Fruit fly (Drosophila melanogaster): ENCODE results near the gene CG42537.

The CG42537 gene

dm6 chr3R:6423984-6424602, 46.5 kb downstream of the CG42537 start (continued):
- peak; percentile 88 for TF ChIP-seq CG14667 (GFP tag; IDR thresholded peaks at IDR 0.05)
- TF ChIP-seq Camta (GFP tag; optimal IDR thresholded peaks at IDR 0.05) = peak; percentile 88
- TF ChIP-seq gro (GFP tag; optimal IDR thresholded peaks at IDR 0.05) = peak; percentile 96
- peak; percentile 91 for TF ChIP-seq otp (GFP tag; IDR thresholded peaks at IDR 0.05)
- peak; percentile 84; the same call in 1 of the 3 replicates for TF ChIP-seq CG3726 (GFP tag; IDR thresholded peaks at IDR 0.05)
- TF ChIP-seq gfzf (GFP tag; optimal IDR thresholded peaks at IDR 0.05) = no peak
- TF ChIP-seq CG9797 (GFP tag; optimal IDR thresholded peaks at IDR 0.05) = peak; percentile 7
- peak; percentile 87 for TF ChIP-seq kay (GFP tag; optimal IDR thresholded peaks at IDR 0.05)
- TF ChIP-seq CG12769 (tag; optimal IDR thresholded peaks at IDR 0.05) = peak; percentile 98
- peak; percentile 79 for TF ChIP-seq fd64A (GFP tag; optimal IDR thresholded peaks at IDR 0.05)
- TF ChIP-seq CG34224 (GFP tag; IDR thresholded peaks at IDR 0.05; ENCODE audit: partially characterized antibody) = no peak
- TF ChIP-seq CG14965 (GFP tag; optimal IDR thresholded peaks at IDR 0.05; ENCODE audit: borderline replicate concordance) = peak; percentile 66
- TF ChIP-seq CG18599 (GFP tag; optimal IDR thresholded peaks at IDR 0.05) = peak; percentile 97
- no peak for TF ChIP-seq CG3838 (GFP tag; optimal IDR thresholded peaks at IDR 0.05)
- TF ChIP-seq CG3847 (GFP tag; IDR thresholded peaks at IDR 0.05) = peak; percentile 85
- TF ChIP-seq pho (GFP tag; optimal IDR thresholded peaks at IDR 0.05) = peak; percentile 89
- peak; percentile 84 for TF ChIP-seq CG8765 (GFP tag; IDR thresholded peaks at IDR 0.05)
- TF ChIP-seq Atf-2 (GFP tag; optimal IDR thresholded peaks at IDR 0.05) = peak; percentile 89
- TF ChIP-seq trem (tag; optimal IDR thresholded peaks at IDR 0.05) = peak; percentile 83
- TF ChIP-seq amos (GFP tag; IDR thresholded peaks at IDR 0.05; ENCODE audit: partially characterized antibody) = no peak
- peak; percentile 91 for TF ChIP-seq CoRest (tag; optimal IDR thresholded peaks at IDR 0.05)
- peak; percentile 47 for TF ChIP-seq sqz (GFP tag; optimal IDR thresholded peaks at IDR 0.05)
- TF ChIP-seq nmo (GFP tag; optimal IDR thresholded peaks at IDR 0.05) = peak; percentile 89
- TF ChIP-seq CG9437 (GFP tag; optimal IDR thresholded peaks at IDR 0.05) = peak; percentile 76
- peak; percentile 87 for TF ChIP-seq Abd-B (GFP tag; optimal IDR thresholded peaks at IDR 0.05)
- peak; percentile 86 for TF ChIP-seq Atf3 (GFP tag; optimal IDR thresholded peaks at IDR 0.05)
- peak; percentile 78 for TF ChIP-seq CG5953 (GFP tag; IDR thresholded peaks at IDR 0.05)
- TF ChIP-seq lilli (GFP tag; optimal IDR thresholded peaks at IDR 0.05) = peak; percentile 97
- TF ChIP-seq caup (GFP tag; optimal IDR thresholded peaks at IDR 0.05; ENCODE audit: severe bottlenecking) = peak; percentile 90
- TF ChIP-seq ato (GFP tag; IDR thresholded peaks at IDR 0.05; ENCODE audit: partially characterized antibody) = no peak
- TF ChIP-seq Oli (tag; optimal IDR thresholded peaks at IDR 0.05) = peak; percentile 90
- no peak for TF ChIP-seq inv (GFP tag; IDR thresholded peaks at IDR 0.05; ENCODE audit: partially characterized antibody)
- TF ChIP-seq CG15011 (GFP tag; optimal IDR thresholded peaks at IDR 0.05) = peak; percentile 76
- peak; percentile 87 for TF ChIP-seq CG10654 (GFP tag; optimal IDR thresholded peaks at IDR 0.05)
- peak; percentile 86 for TF ChIP-seq CG3163 (GFP tag; optimal IDR thresholded peaks at IDR 0.05)
- no peak for TF ChIP-seq hkb (optimal IDR thresholded peaks at IDR 0.05)
- peak; percentile 94 for TF ChIP-seq hkb (GFP tag; IDR thresholded peaks at IDR 0.05)
- peak; percentile 78 for TF ChIP-seq da (GFP tag; optimal IDR thresholded peaks at IDR 0.05)
- TF ChIP-seq phol (tag; optimal IDR thresholded peaks at IDR 0.05) = peak; percentile 87
- peak; percentile 63 for TF ChIP-seq CG6654 (GFP tag; optimal IDR thresholded peaks at IDR 0.05)
- TF ChIP-seq CTCF (GFP tag; optimal IDR thresholded peaks at IDR 0.05) = peak; percentile 26
- peak; percentile 91 for TF ChIP-seq CG15269 (tag; optimal IDR thresholded peaks at IDR 0.05)
- TF ChIP-seq Elba2 (GFP tag; optimal IDR thresholded peaks at IDR 0.05) = peak; percentile 98
- TF ChIP-seq Spps (tag; optimal IDR thresholded peaks at IDR 0.05) = peak; percentile 83
- TF ChIP-seq ssp (GFP tag; IDR thresholded peaks at IDR 0.05) = peak; percentile 77
- TF ChIP-seq D19A (tag; optimal IDR thresholded peaks at IDR 0.05) = peak; percentile 84
- TF ChIP-seq twi (tag; optimal IDR thresholded peaks at IDR 0.05) = peak; percentile 68
- TF ChIP-seq her (GFP tag; optimal IDR thresholded peaks at IDR 0.05) = peak; percentile 92
- TF ChIP-seq CG12071 (GFP tag; optimal IDR thresholded peaks at IDR 0.05) = peak; percentile 91
- TF ChIP-seq CG4282 (GFP tag; optimal IDR thresholded peaks at IDR 0.05) = peak; percentile 81

Data from whole organism, embryonic.